Worm (Caenorhabditis elegans): ENCODE data around the gene C03H5.5.

C03H5.5 gene

ce11 chrII:379935-380334, 5.2 kb downstream of the C03H5.5 start, which contains the start of gene C03H5.7:
C03H5.7 (plus strand) TSS chrII:380235.
- no peak for TF ChIP-seq lsy-2 (tag; optimal IDR thresholded peaks at IDR 0.05)
- TF ChIP-seq ceh-83 (GFP tag; optimal IDR thresholded peaks at IDR 0.05), result no peak
- no peak for TF ChIP-seq drap-1 (GFP tag; optimal IDR thresholded peaks at IDR 0.05)
- no peak for TF ChIP-seq nhr-28 (tag; optimal IDR thresholded peaks at IDR 0.05)

- no peak for TF ChIP-seq nhr-76 (tag; optimal IDR thresholded peaks at IDR 0.05)
- no peak for TF ChIP-seq ceh-83 (GFP tag; optimal IDR thresholded peaks at IDR 0.05)
- no peak for TF ChIP-seq drap-1 (GFP tag; optimal IDR thresholded peaks at IDR 0.05)
- TF ChIP-seq hlh-1 (tag; optimal IDR thresholded peaks at IDR 0.05), result no peak
- TF ChIP-seq mls-2 (tag; optimal IDR thresholded peaks at IDR 0.05), result no peak
- TF ChIP-seq tbx-8 (GFP tag; optimal IDR thresholded peaks at IDR 0.05), result no peak
- TF ChIP-seq lsy-2 (tag; optimal IDR thresholded peaks at IDR 0.05), result no peak
These were observed 6.8 kb downstream of the C03H5.5 start, which contains the start of gene C03H5.9 for ce11 chrII:378351-378750. C03H5.9 (plus strand) TSS chrII:378651.

DNA sequence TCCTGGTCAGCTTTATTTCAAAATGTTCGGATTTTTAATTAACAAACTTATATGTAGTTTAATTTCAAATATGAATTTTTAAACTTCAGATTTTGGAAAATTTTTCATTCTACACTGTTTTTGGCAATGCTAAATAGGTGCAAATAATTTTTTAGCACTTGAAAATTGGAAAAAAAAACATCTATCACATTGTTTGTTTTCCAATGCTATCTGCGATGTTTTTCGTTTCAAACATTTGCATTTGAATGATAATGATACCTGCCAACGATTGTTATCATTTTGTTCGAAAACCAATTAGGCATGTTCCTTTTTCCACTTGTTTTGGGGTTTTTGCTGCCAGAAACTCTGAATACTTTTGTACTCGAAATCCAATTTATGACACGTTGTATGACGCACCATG, 10.2 kb downstream of the C03H5.5 start, which contains the start of gene C03H5.4:
Gene C03H5.4, plus strand, starts transcription at position 301 of the 400 bp plus-strand sequence.
- TF ChIP-seq nhr-237 (tag; optimal IDR thresholded peaks at IDR 0.05), result no peak
- TF ChIP-seq cnd-1 (tag; optimal IDR thresholded peaks at IDR 0.05), result no peak
- TF ChIP-seq snpc-4 (tag; optimal IDR thresholded peaks at IDR 0.05), result no peak
- no peak for TF ChIP-seq elt-3 (tag; optimal IDR thresholded peaks at IDR 0.05)
- TF ChIP-seq nhr-2 (tag; optimal IDR thresholded peaks at IDR 0.05), result no peak
- no peak for TF ChIP-seq unc-120 (tag; optimal IDR thresholded peaks at IDR 0.05; ENCODE audit: poor library complexity, severe bottlenecking)
- TF ChIP-seq nhr-28 (tag; optimal IDR thresholded peaks at IDR 0.05), result no peak
- no peak for TF ChIP-seq zip-8 (tag; optimal IDR thresholded peaks at IDR 0.05)
- TF ChIP-seq unc-62 (GFP tag; optimal IDR thresholded peaks at IDR 0.05), result no peak

DNA sequence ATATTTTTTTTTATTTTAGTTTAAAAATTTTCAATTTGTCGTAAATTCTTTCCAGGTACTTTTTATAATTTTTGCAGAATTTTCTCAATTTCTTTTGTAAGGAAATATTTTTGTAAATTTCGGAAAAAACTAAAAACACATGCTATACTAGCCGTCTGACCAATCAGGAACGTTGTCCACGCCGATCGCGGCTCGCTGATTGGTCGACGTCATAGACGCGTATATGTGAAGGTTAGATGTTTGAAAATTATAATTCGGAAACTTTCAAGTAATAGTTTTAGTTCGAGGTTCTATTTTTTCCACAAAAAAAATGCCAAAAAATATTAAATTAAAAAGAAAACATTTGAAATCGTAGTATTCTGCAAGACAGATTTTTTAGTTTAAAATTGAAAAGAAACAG, 12.9 kb downstream of the C03H5.5 start:
- no peak for TF ChIP-seq tbx-8 (GFP tag; optimal IDR thresholded peaks at IDR 0.05)

- TF ChIP-seq ceh-39 (tag; optimal IDR thresholded peaks at IDR 0.05) (no peak), unc-62 (GFP tag; optimal IDR thresholded peaks at IDR 0.05) (no peak), mep-1 (tag; optimal IDR thresholded peaks at IDR 0.05) (no peak), unc-120 (tag; optimal IDR thresholded peaks at IDR 0.05; ENCODE audit: poor library complexity, severe bottlenecking) (no peak), lin-13 (tag; optimal IDR thresholded peaks at IDR 0.05) (no peak), unc-39 (tag; optimal IDR thresholded peaks at IDR 0.05) (no peak), hlh-1 (tag; optimal IDR thresholded peaks at IDR 0.05) (no peak), bed-3 (GFP tag; optimal IDR thresholded peaks at IDR 0.05) (no peak), sptf-1 (tag; optimal IDR thresholded peaks at IDR 0.05) (no peak), ces-1 (GFP tag; optimal IDR thresholded peaks at IDR 0.05) (no peak), snpc-4 (tag; optimal IDR thresholded peaks at IDR 0.05) (no peak), ceh-83 (GFP tag; optimal IDR thresholded peaks at IDR 0.05) (no peak), pha-4 (tag; optimal IDR thresholded peaks at IDR 0.05) (no peak), nhr-76 (tag; optimal IDR thresholded peaks at IDR 0.05) (no peak), blmp-1 (tag; optimal IDR thresholded peaks at IDR 0.05) (no peak)
These were observed 13.6 kb downstream of the C03H5.5 start for ce11 chrII:371549-371948.

DNA sequence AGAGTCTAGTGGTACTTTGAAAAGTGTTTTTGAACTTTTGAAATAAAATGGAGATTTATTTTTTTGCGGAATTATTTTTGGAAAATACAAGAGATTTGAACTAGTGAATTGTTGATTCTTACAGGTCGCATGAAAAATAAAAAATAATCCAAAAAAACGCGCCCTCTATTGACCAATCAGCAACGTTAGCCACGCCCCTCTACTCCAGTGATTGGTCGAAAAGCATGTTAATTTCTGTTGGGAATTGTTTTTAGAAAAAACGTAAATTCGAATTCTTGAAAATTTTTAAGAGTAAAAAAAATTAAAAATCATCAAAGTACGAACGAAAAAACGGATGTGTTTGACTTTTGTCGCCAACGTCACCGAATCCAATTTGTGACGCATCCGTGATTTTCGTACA, 14.8 kb downstream of the C03H5.5 start:
- no peak for TF ChIP-seq nhr-2 (tag; optimal IDR thresholded peaks at IDR 0.05)
- TF ChIP-seq ces-1 (GFP tag; optimal IDR thresholded peaks at IDR 0.05), result no peak
- no peak for TF ChIP-seq nhr-12 (tag; optimal IDR thresholded peaks at IDR 0.05)
- TF ChIP-seq lsy-2 (tag; optimal IDR thresholded peaks at IDR 0.05), result no peak
- no peak for TF ChIP-seq lin-32 (GFP tag; optimal IDR thresholded peaks at IDR 0.05)
- TF ChIP-seq sptf-1 (tag; optimal IDR thresholded peaks at IDR 0.05), result no peak
- TF ChIP-seq snpc-4 (tag; optimal IDR thresholded peaks at IDR 0.05), result no peak
- TF ChIP-seq mab-5 (tag; optimal IDR thresholded peaks at IDR 0.05), result no peak
- TF ChIP-seq ceh-43 (GFP tag; optimal IDR thresholded peaks at IDR 0.05), result no peak
- no peak for TF ChIP-seq nhr-237 (tag; optimal IDR thresholded peaks at IDR 0.05)
- no peak for TF ChIP-seq flh-1 (GFP tag; optimal IDR thresholded peaks at IDR 0.05)
- no peak for TF ChIP-seq sem-2 (GFP tag; optimal IDR thresholded peaks at IDR 0.05)
